Worm (Caenorhabditis elegans): ENCODE data around the gene sto-2.

sto-2 gene

DNA sequence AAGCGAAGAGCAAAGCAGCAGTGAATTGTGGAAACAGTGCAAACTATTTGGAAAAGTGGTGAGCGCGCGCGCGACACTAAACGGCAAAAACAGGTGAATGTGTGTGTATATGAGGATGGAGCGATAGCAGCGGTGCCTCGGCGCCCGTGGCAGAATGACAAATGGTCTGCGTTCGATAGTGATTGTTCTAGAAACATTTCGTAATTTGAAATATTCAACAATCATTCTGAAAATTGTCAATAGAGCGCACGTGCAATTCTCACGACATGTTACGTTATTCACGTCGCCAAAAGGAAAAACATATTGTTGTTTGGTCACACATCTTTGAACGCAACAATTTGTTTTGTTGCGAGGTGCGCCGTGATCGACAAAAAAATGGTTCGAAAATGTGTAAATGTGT, 32.1 kb upstream of the sto-2 start (continued):
- TF ChIP-seq ZK185.1 (tag; optimal IDR thresholded peaks at IDR 0.05; ENCODE audit: poor library complexity, severe bottlenecking) = no peak
- no peak for TF ChIP-seq him-1 (tag; optimal IDR thresholded peaks at IDR 0.05)
- TF ChIP-seq K11D2.4 (GFP tag; IDR thresholded peaks at IDR 0.05) = no peak
- TF ChIP-seq ztf-18 (tag; optimal IDR thresholded peaks at IDR 0.05) = no peak
- TF ChIP-seq let-526 (GFP tag; IDR thresholded peaks at IDR 0.05) = no peak
- TF ChIP-seq ceh-91 (GFP tag; IDR thresholded peaks at IDR 0.05) = no peak
- no peak for TF ChIP-seq lin-35 (GFP tag; optimal IDR thresholded peaks at IDR 0.05)

DNA sequence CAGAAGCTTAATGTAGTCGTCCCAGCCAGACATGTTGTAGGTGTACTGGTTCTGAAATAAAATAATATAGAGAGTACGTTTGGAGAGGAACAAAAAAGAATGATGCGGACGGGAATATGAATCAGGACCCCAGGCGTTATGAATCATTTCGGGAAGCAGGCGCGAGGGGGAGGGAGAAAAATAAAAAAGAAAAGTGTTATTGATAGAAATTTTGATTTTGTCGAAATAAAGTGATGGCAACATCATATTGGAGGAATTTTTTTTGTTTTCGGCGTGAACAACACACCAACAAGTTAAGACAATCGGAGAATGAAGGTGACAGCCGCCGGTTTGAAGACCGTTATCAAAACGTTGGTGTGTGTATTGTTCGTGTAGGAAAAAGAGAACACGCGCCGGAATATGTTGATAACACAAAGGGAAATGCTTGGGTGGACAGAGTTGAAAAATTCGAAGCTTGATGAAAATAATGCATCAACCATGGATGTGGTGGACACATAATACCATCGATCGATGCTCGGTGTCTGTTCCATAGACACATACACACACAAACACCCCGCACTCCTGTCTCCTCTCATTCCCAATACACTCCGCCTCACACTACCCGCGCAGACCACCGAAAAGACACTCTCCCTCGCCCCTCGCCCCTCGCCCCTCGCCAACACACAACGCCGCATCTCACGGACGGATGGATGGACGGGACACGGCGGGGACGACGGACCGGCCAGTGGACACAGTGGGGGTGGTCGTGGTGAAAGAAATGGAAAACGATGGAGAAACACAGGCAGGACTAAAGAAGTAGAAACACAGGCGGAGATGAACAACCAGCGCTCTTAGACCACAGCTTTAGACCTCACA, 31.1 kb upstream of the sto-2 start, which contains the start of gene pfn-2:
Gene pfn-2, minus strand, starts transcription at position 51 of the 855 bp plus-strand sequence.
- TF ChIP-seq dox-1 (GFP tag; IDR thresholded peaks at IDR 0.05) = peak; percentile 58; the same call in 1 of the 2 replicates
- peak; percentile 37 for TF ChIP-seq ceh-27 (GFP tag; optimal IDR thresholded peaks at IDR 0.05)
- TF ChIP-seq ets-4 (GFP tag; optimal IDR thresholded peaks at IDR 0.05) = peak; percentile 28
- TF ChIP-seq snpc-4 (GFP tag; optimal IDR thresholded peaks at IDR 0.05) = no peak
- TF ChIP-seq snpc-4 (tag; optimal IDR thresholded peaks at IDR 0.05) = no peak
- peak; percentile 79 for TF ChIP-seq nhr-80 (tag; optimal IDR thresholded peaks at IDR 0.05)
- peak; percentile 40 for TF ChIP-seq chd-7 (tag; optimal IDR thresholded peaks at IDR 0.05)
- TF ChIP-seq attf-5 (GFP tag; optimal IDR thresholded peaks at IDR 0.05) = peak; percentile 8
- TF ChIP-seq F37B4.10 (GFP tag; IDR thresholded peaks at IDR 0.05) = 0 out of 2 replicates have a peak, but pooled peaks have one; percentile 77
- TF ChIP-seq lir-1 (GFP tag; conservative IDR thresholded peaks at IDR 0.05) = no peak; the same call in 1 of the 2 replicates
- TF ChIP-seq gei-17 (GFP tag; optimal IDR thresholded peaks at IDR 0.05) = peak; percentile 53
- no peak for TF ChIP-seq atf-7 (tag; optimal IDR thresholded peaks at IDR 0.05)
- no peak for TF ChIP-seq rec-8 (tag; optimal IDR thresholded peaks at IDR 0.05)
- TF ChIP-seq nfyb-1 (GFP tag; IDR thresholded peaks at IDR 0.05) = peak; percentile 69
- TF ChIP-seq F52B5.7 (tag; optimal IDR thresholded peaks at IDR 0.05) = peak; percentile 16
- no peak for TF ChIP-seq Y53G8AR.9 (GFP tag; conservative IDR thresholded peaks at IDR 0.05)
- TF ChIP-seq ceh-58 (GFP tag; IDR thresholded peaks at IDR 0.05) = 0 out of 2 replicates have a peak, but pooled peaks have one; percentile 49
- no peak for TF ChIP-seq cebp-1 (GFP tag; IDR thresholded peaks at IDR 0.05)
- peak; percentile 48 for TF ChIP-seq cebp-1 (tag; optimal IDR thresholded peaks at IDR 0.05)
- peak; percentile 13 for TF ChIP-seq K12H6.12 (tag; optimal IDR thresholded peaks at IDR 0.05)
- TF ChIP-seq egrh-3 (GFP tag; IDR thresholded peaks at IDR 0.05) = peak; percentile 83; the same call in 1 of the 2 replicates
- peak; percentile 98 for TF ChIP-seq zfh-2 (GFP tag; conservative IDR thresholded peaks at IDR 0.05)
- TF ChIP-seq ekl-4 (GFP tag; IDR thresholded peaks at IDR 0.05) = 0 out of 2 replicates have a peak, but pooled peaks have one; percentile 35
- TF ChIP-seq ztf-3 (GFP tag; optimal IDR thresholded peaks at IDR 0.05) = no peak

DNA sequence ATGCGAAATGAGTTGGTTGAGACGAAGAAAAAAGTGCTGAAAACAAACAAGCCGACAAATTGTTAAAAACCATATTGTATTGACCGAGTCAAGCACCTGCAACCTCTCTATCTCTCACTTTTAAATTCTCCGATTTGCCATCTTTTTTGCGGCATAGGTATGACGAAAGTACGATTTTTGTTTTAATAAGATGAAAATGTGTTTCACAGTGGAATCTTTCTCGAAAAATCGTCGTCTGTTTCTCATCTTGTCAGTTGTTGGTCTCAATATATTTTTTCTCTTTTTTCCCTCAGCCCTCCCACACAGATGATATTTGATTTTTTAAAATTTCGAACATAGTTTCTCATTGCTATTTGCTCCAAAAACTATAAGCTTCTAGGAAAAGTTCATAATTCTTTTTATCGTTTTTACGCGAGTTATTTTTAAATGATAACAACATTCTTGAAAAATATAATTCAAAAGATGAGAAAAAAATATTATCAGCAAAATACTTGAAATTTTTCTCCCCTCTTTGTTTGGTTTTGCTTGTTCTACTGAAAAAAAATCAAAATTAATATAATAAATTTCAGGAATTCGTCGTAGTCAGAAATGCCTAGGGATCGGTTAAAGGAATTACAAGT, 25.5 kb upstream of the sto-2 start, which contains the start of gene syx-3:
Gene syx-3, plus strand, starts transcription at position 570 of the 620 bp plus-strand sequence.
- TF ChIP-seq F52B5.7 (tag; optimal IDR thresholded peaks at IDR 0.05) (no peak), madf-3 (GFP tag; IDR thresholded peaks at IDR 0.05) (no peak)

DNA sequence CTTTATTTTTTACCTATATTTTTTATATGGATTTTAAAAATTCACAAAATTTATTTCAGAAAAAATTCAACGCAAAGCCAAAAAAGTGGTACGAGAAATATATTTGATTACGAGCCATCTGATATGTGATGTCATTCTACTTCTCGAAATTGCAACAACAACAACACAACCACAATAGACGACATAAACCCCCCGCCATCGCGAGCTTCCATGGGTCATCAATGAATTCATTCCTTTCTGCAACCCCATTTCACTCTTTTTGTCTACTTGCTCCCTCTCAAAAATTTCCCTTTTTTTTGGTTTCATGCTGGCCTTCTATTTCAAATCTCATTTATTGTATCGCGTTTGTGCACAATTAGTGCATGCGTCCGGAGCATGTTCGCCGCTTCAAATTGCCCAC, 24.7 kb upstream of the sto-2 start:
- no peak for TF ChIP-seq snpc-1.3 (tag; optimal IDR thresholded peaks at IDR 0.05; ENCODE audit: insufficient read depth)
- no peak for TF ChIP-seq F55B11.4 (tag; optimal IDR thresholded peaks at IDR 0.05; ENCODE audit: borderline replicate concordance, insufficient read depth)
- TF ChIP-seq aptf-2 (GFP tag; conservative IDR thresholded peaks at IDR 0.05) = no peak
- TF ChIP-seq hlh-12 (tag; optimal IDR thresholded peaks at IDR 0.05) = no peak
- no peak for TF ChIP-seq let-607 (tag; optimal IDR thresholded peaks at IDR 0.05)
- no peak for TF ChIP-seq bed-1 (GFP tag; IDR thresholded peaks at IDR 0.05)
- no peak for TF ChIP-seq chd-7 (tag; optimal IDR thresholded peaks at IDR 0.05)
- no peak for TF ChIP-seq lin-54 (GFP tag; optimal IDR thresholded peaks at IDR 0.05)
- TF ChIP-seq ceh-100 (GFP tag; IDR thresholded peaks at IDR 0.05) = no peak
- no peak for TF ChIP-seq pbrm-1 (GFP tag; IDR thresholded peaks at IDR 0.05)
- no peak for TF ChIP-seq unc-130 (GFP tag; optimal IDR thresholded peaks at IDR 0.05)
- no peak for TF ChIP-seq zfh-2 (GFP tag; conservative IDR thresholded peaks at IDR 0.05)
- TF ChIP-seq madf-3 (GFP tag; IDR thresholded peaks at IDR 0.05) = no peak

Measured in whole organism, young adult.